Worm (Caenorhabditis elegans) whole organism, midembryonic: Measurements from ENCODE around the gene K02E7.11.
"Not testable (repeated sequence)": the region's sequence is repeated elsewhere in the genome, so short reads cannot be mapped to it uniquely, and the experiment has no call there.

Experiments
- T22C8.4 ChIP-seq: fragments of 200-800 bp; sonication (Bioruptor generic); IDR thresholded peaks from 2 replicates; pipeline ENCODE4 v1.3.6; 2022; ENCODE audit warnings: missing genetic modification characterization, missing compliant biosample characterization
- cog-1 ChIP-seq: sonication (generic microtip); optimal IDR thresholded peaks from 2 replicates; lab custom pipeline; 2016; ENCODE audit warnings: missing genetic modification characterization, missing compliant biosample characterization
- flt-1 ChIP-seq: fragments of 200-800 bp; sonication (Bioruptor generic); IDR thresholded peaks from 2 replicates; pipeline ENCODE4 v1.3.6; 2022; ENCODE audit warnings: missing genetic modification characterization, missing compliant biosample characterization
- klf-2 ChIP-seq: fragments of 200-800 bp; sonication (Bioruptor generic); conservative IDR thresholded peaks from 2 replicates; pipeline ENCODE4 v1.3.6; 2022; ENCODE audit warnings: missing genetic modification reagents, missing genetic modification characterization, missing compliant biosample characterization
- med-1 ChIP-seq: sonication (generic microtip); optimal IDR thresholded peaks from 2 replicates; lab custom pipeline; 2017; ENCODE audit warnings: missing genetic modification characterization, mild to moderate bottlenecking, missing compliant biosample characterization, antibody characterized with exemption, missing genetic modification reagents; ENCODE audit not compliant: insufficient read depth
- ref-1 ChIP-seq: fragments of 200-800 bp; sonication (Bioruptor generic); conservative IDR thresholded peaks from 2 replicates; pipeline ENCODE4 v1.3.6; 2022; ENCODE audit warnings: missing genetic modification reagents, missing genetic modification characterization, missing compliant biosample characterization
- tab-1 ChIP-seq: fragments of 200-800 bp; sonication (Bioruptor generic); IDR thresholded peaks from 2 replicates; pipeline ENCODE4 v1.3.6; 2022; ENCODE audit warnings: missing genetic modification characterization, missing compliant biosample characterization
- ztf-23 ChIP-seq: fragments of 200-800 bp; sonication (Bioruptor generic); IDR thresholded peaks from 2 replicates; pipeline ENCODE4 v1.3.6; 2022; ENCODE audit warnings: missing genetic modification reagents, missing genetic modification characterization, missing compliant biosample characterization
- ztf-29 ChIP-seq: fragments of 200-800 bp; sonication (Bioruptor generic); IDR thresholded peaks from 2 replicates; pipeline ENCODE4 v1.3.6; 2022; ENCODE audit warnings: missing genetic modification reagents, missing genetic modification characterization, missing compliant biosample characterization

K02E7.11 gene

ce11 chrII:1084899-1085298 is 9.6 kb upstream of the K02E7.11 start:
- peak; percentile 39 for TF ChIP-seq cog-1 (tag; lab: Kevin White, UChicago)
- TF ChIP-seq ztf-23 (GFP tag; lab: Robert Waterston, UW): no peak

- TF ChIP-seq med-1 (GFP tag; lab: Kevin White, UChicago): no peak
- no peak for TF ChIP-seq tab-1 (GFP tag; lab: Robert Waterston, UW)
- no peak for TF ChIP-seq ztf-29 (GFP tag; lab: Robert Waterston, UW)
- no peak for TF ChIP-seq ref-1 (GFP tag; lab: Robert Waterston, UW)
- TF ChIP-seq flt-1 (GFP tag; lab: Robert Waterston, UW): no peak
- no peak for TF ChIP-seq cog-1 (tag; lab: Kevin White, UChicago)
- no peak for TF ChIP-seq klf-2
- no peak for TF ChIP-seq ztf-23 (GFP tag; lab: Robert Waterston, UW)
- no peak for TF ChIP-seq T22C8.4 (GFP tag; lab: Robert Waterston, UW)
Observed at ce11 chrII:1082859-1083258, 7.5 kb upstream of the K02E7.11 start, which contains the start of gene K02E7.1. Gene K02E7.1 (plus strand): TSS chrII:1083159.

- TF ChIP-seq ztf-23 (GFP tag; lab: Robert Waterston, UW) (no peak), tab-1 (GFP tag; lab: Robert Waterston, UW) (no peak), T22C8.4 (GFP tag; lab: Robert Waterston, UW) (no peak), flt-1 (GFP tag; lab: Robert Waterston, UW) (no peak), ref-1 (GFP tag; lab: Robert Waterston, UW) (no peak), klf-2 (no peak), med-1 (GFP tag; lab: Kevin White, UChicago) (no peak), ztf-29 (GFP tag; lab: Robert Waterston, UW) (no peak), cog-1 (tag; lab: Kevin White, UChicago) (no peak)
Observed at ce11 chrII:1072106-1072505, 3.2 kb downstream of the K02E7.11 start, which contains the start of gene K02E7.4. Gene K02E7.4 (plus strand): TSS chrII:1072406.

- TF ChIP-seq flt-1 (GFP tag; lab: Robert Waterston, UW) (no peak), T22C8.4 (GFP tag; lab: Robert Waterston, UW) (no peak)
Observed at ce11 chrII:1071432-1071831, 3.9 kb downstream of the K02E7.11 start.

- TF ChIP-seq tab-1 (GFP tag; lab: Robert Waterston, UW) (no peak), ztf-29 (GFP tag; lab: Robert Waterston, UW) (no peak), ztf-23 (GFP tag; lab: Robert Waterston, UW) (no peak), cog-1 (tag; lab: Kevin White, UChicago) (no peak), med-1 (GFP tag; lab: Kevin White, UChicago) (no peak), klf-2 (no peak), ref-1 (GFP tag; lab: Robert Waterston, UW) (no peak), flt-1 (GFP tag; lab: Robert Waterston, UW) (no peak), T22C8.4 (GFP tag; lab: Robert Waterston, UW) (no peak)
Observed at ce11 chrII:1070875-1071274, 4.4 kb downstream of the K02E7.11 start, which contains the start of gene K02E7.12. Gene K02E7.12 (plus strand): TSS chrII:1071175.

- TF ChIP-seq klf-2 (no peak), ztf-23 (GFP tag; lab: Robert Waterston, UW) (no peak), cog-1 (tag; lab: Kevin White, UChicago) (no peak), flt-1 (GFP tag; lab: Robert Waterston, UW) (no peak), ztf-29 (GFP tag; lab: Robert Waterston, UW) (no peak), ref-1 (GFP tag; lab: Robert Waterston, UW) (no peak), tab-1 (GFP tag; lab: Robert Waterston, UW) (no peak), T22C8.4 (GFP tag; lab: Robert Waterston, UW) (no peak), med-1 (GFP tag; lab: Kevin White, UChicago) (no peak)
Observed at ce11 chrII:1066907-1067306, 8.4 kb downstream of the K02E7.11 start, which contains the start of gene K02E7.10. Gene K02E7.10 (minus strand): TSS chrII:1067007.

ce11 chrII:1063926-1064325 is 11.4 kb downstream of the K02E7.11 start:
- no peak for TF ChIP-seq T22C8.4 (GFP tag; lab: Robert Waterston, UW)
- TF ChIP-seq klf-2: no peak
- no peak for TF ChIP-seq ztf-29 (GFP tag; lab: Robert Waterston, UW)
- TF ChIP-seq med-1 (GFP tag; lab: Kevin White, UChicago): no peak
- TF ChIP-seq ref-1 (GFP tag; lab: Robert Waterston, UW): no peak
- TF ChIP-seq flt-1 (GFP tag; lab: Robert Waterston, UW): no peak
- TF ChIP-seq tab-1 (GFP tag; lab: Robert Waterston, UW): no peak
- TF ChIP-seq cog-1 (tag; lab: Kevin White, UChicago): no peak

ce11 chrII:1060702-1061101 is 14.6 kb downstream of the K02E7.11 start, which contains the start of gene btb-10:
Gene btb-10 (minus strand): TSS chrII:1060802.
- TF ChIP-seq med-1 (GFP tag; lab: Kevin White, UChicago); ztf-23 (GFP tag; lab: Robert Waterston, UW); ref-1 (GFP tag; lab: Robert Waterston, UW): not testable (repeated sequence)

ce11 chrII:1056844-1057243 is 18.5 kb downstream of the K02E7.11 start:
- TF ChIP-seq med-1 (GFP tag; lab: Kevin White, UChicago) (no peak), cog-1 (tag; lab: Kevin White, UChicago) (no peak), ztf-29 (GFP tag; lab: Robert Waterston, UW) (no peak), ztf-23 (GFP tag; lab: Robert Waterston, UW) (no peak), flt-1 (GFP tag; lab: Robert Waterston, UW) (no peak), T22C8.4 (GFP tag; lab: Robert Waterston, UW) (no peak), ref-1 (GFP tag; lab: Robert Waterston, UW) (no peak), tab-1 (GFP tag; lab: Robert Waterston, UW) (no peak), klf-2 (no peak)

ce11 chrII:1054724-1055123 is 20.6 kb downstream of the K02E7.11 start, which contains the start of gene K02E7.7:
Gene K02E7.7 (plus strand): TSS chrII:1055024.
- TF ChIP-seq cog-1 (tag; lab: Kevin White, UChicago); klf-2; ref-1 (GFP tag; lab: Robert Waterston, UW): not testable (repeated sequence)
